Fruit fly (Drosophila melanogaster) whole organism, embryonic: ENCODE data around the gene Gs1l.

Experiments used
- Ada2b ChIP-seq: fragments of 200-800 bp; sonication (Bioruptor generic); IDR thresholded peaks from 2 replicates; pipeline ENCODE4 v1.3.6; 2022; ENCODE audit warnings: missing biosample characterization, missing genetic modification characterization
- Atf-2 ChIP-seq: fragments of 200-800 bp; sonication (Bioruptor generic); optimal IDR thresholded peaks from 2 replicates; lab custom pipeline; 2016; ENCODE audit warnings: missing biosample characterization, missing genetic modification characterization
- Bdp1 ChIP-seq: fragments of 200-800 bp; sonication (Bioruptor generic); optimal IDR thresholded peaks from 3 replicates; lab custom pipeline; 2016; ENCODE audit warnings: missing biosample characterization, missing genetic modification characterization
- CG1024 ChIP-seq: fragments of 200-800 bp; sonication (Bioruptor generic); IDR thresholded peaks from 2 replicates; pipeline ENCODE4 v1.3.6; 2022; ENCODE audit warnings: missing biosample characterization, missing genetic modification characterization
- CG11723 ChIP-seq: fragments of 200-800 bp; sonication (Bioruptor generic); optimal IDR thresholded peaks from 2 replicates; lab custom pipeline; 2017; ENCODE audit warnings: missing biosample characterization, mild to moderate bottlenecking, missing genetic modification characterization
- CG12071 ChIP-seq: fragments of 200-800 bp; sonication (Bioruptor generic); optimal IDR thresholded peaks from 3 replicates; lab custom pipeline; 2018; ENCODE audit warnings: missing biosample characterization, mild to moderate bottlenecking, missing genetic modification characterization
- CG13624 ChIP-seq: fragments of 200-800 bp; sonication (Bioruptor generic); optimal IDR thresholded peaks from 2 replicates; lab custom pipeline; 2016; ENCODE audit warnings: missing biosample characterization, missing genetic modification characterization
- CG14441 ChIP-seq: fragments of 200-800 bp; sonication (Bioruptor generic); IDR thresholded peaks from 2 replicates; pipeline ENCODE4 v1.3.6; 2022; ENCODE audit warnings: missing biosample characterization, missing genetic modification characterization
- CG15011 ChIP-seq: fragments of 200-800 bp; sonication (Bioruptor generic); optimal IDR thresholded peaks from 3 replicates; lab custom pipeline; 2018; ENCODE audit warnings: missing biosample characterization, mild to moderate bottlenecking, missing genetic modification characterization
- CG15269 ChIP-seq: fragments of 200-800 bp; sonication (Bioruptor generic); optimal IDR thresholded peaks from 2 replicates; lab custom pipeline; 2018; ENCODE audit warnings: missing biosample characterization, mild to moderate bottlenecking, missing genetic modification characterization, moderate library complexity
- CG2120 ChIP-seq: fragments of 200-800 bp; sonication (Bioruptor generic); optimal IDR thresholded peaks from 3 replicates; lab custom pipeline; 2016; ENCODE audit warnings: missing biosample characterization, missing genetic modification characterization
- CG32772 ChIP-seq: fragments of 200-800 bp; sonication (Bioruptor generic); IDR thresholded peaks from 2 replicates; pipeline ENCODE4 v1.3.6; 2022; ENCODE audit warnings: missing biosample characterization, missing genetic modification characterization
- CG42726 ChIP-seq: fragments of 200-800 bp; sonication (Bioruptor generic); IDR thresholded peaks from 2 replicates; pipeline ENCODE4 v1.3.6; 2022; ENCODE audit warnings: missing biosample characterization, missing genetic modification characterization; ENCODE audit not compliant: partially characterized antibody
- CG4617 ChIP-seq: fragments of 200-800 bp; sonication (Bioruptor generic); optimal IDR thresholded peaks from 3 replicates; lab custom pipeline; 2016; ENCODE audit warnings: missing biosample characterization, missing genetic modification characterization, borderline replicate concordance
- CG6654 ChIP-seq: fragments of 200-800 bp; sonication (Bioruptor generic); optimal IDR thresholded peaks from 2 replicates; lab custom pipeline; 2017; ENCODE audit warnings: missing biosample characterization, mild to moderate bottlenecking, missing genetic modification characterization
- CG7786 ChIP-seq: fragments of 200-800 bp; sonication (Bioruptor generic); optimal IDR thresholded peaks from 2 replicates; lab custom pipeline; 2016; ENCODE audit warnings: missing biosample characterization, missing genetic modification characterization
- CG9437 ChIP-seq: fragments of 200-800 bp; sonication (Bioruptor generic); optimal IDR thresholded peaks from 2 replicates; lab custom pipeline; 2018; ENCODE audit warnings: missing biosample characterization, mild to moderate bottlenecking, missing genetic modification characterization
- CG9817 ChIP-seq: fragments of 200-800 bp; sonication (Bioruptor generic); optimal IDR thresholded peaks from 2 replicates; lab custom pipeline; 2018; ENCODE audit warnings: missing biosample characterization, mild to moderate bottlenecking, missing genetic modification characterization, moderate library complexity
- CrebB ChIP-seq: fragments of 200-800 bp; sonication (Bioruptor generic); optimal IDR thresholded peaks from 3 replicates; lab custom pipeline; 2018; ENCODE audit warnings: missing biosample characterization, mild to moderate bottlenecking, missing genetic modification characterization
- Drgx ChIP-seq: fragments of 200-800 bp; sonication (Bioruptor generic); IDR thresholded peaks from 2 replicates; pipeline ENCODE4 v1.3.6; 2022; ENCODE audit warnings: missing biosample characterization, missing genetic modification characterization
- Hand ChIP-seq: fragments of 200-800 bp; sonication (Bioruptor generic); optimal IDR thresholded peaks from 2 replicates; lab custom pipeline; 2017; ENCODE audit warnings: mild to moderate bottlenecking, missing biosample characterization, missing genetic modification reagents, missing genetic modification characterization
- MESR4 ChIP-seq: fragments of 200-800 bp; sonication (Bioruptor generic); optimal IDR thresholded peaks from 2 replicates; lab custom pipeline; 2018; ENCODE audit warnings: missing biosample characterization, mild to moderate bottlenecking, missing genetic modification characterization, moderate library complexity
- Med ChIP-seq: fragments of 200-800 bp; sonication (Bioruptor generic); peaks from one replicate; lab custom pipeline; 2016; ENCODE audit warnings: missing biosample characterization, missing genetic modification characterization, mild to moderate bottlenecking, inconsistent platforms, moderate library complexity
- NC2α ChIP-seq: fragments of 200-800 bp; sonication (Bioruptor generic); optimal IDR thresholded peaks from 2 replicates; lab custom pipeline; 2016; ENCODE audit warnings: missing biosample characterization, missing genetic modification characterization
- Sry-β ChIP-seq: fragments of 200-800 bp; sonication (Bioruptor generic); optimal IDR thresholded peaks from 2 replicates; lab custom pipeline; 2018; ENCODE audit warnings: missing biosample characterization, mild to moderate bottlenecking, missing genetic modification characterization, moderate library complexity
- Sry-δ ChIP-seq: fragments of 200-800 bp; sonication (Bioruptor generic); optimal IDR thresholded peaks from 2 replicates; lab custom pipeline; 2016; ENCODE audit warnings: missing biosample characterization, missing genetic modification characterization
- al ChIP-seq: fragments of 200-800 bp; sonication (Bioruptor generic); IDR thresholded peaks from 2 replicates; pipeline ENCODE4 v1.3.6; 2022; ENCODE audit warnings: missing biosample characterization, missing genetic modification characterization
- dmrt99B ChIP-seq: fragments of 200-800 bp; sonication (Bioruptor generic); optimal IDR thresholded peaks from 2 replicates; lab custom pipeline; 2018; ENCODE audit warnings: missing biosample characterization, mild to moderate bottlenecking, missing genetic modification characterization, moderate library complexity
- gcm2 ChIP-seq: fragments of 200-800 bp; sonication (Bioruptor generic); optimal IDR thresholded peaks from 2 replicates; lab custom pipeline; 2016; ENCODE audit warnings: missing biosample characterization, missing genetic modification characterization
- grn ChIP-seq: fragments of 200-800 bp; sonication (Bioruptor generic); optimal IDR thresholded peaks from 3 replicates; lab custom pipeline; 2017; ENCODE audit warnings: missing biosample characterization, missing genetic modification characterization
- gsb-n ChIP-seq: fragments of 200-800 bp; sonication (Bioruptor generic); optimal IDR thresholded peaks from 3 replicates; lab custom pipeline; 2018; ENCODE audit warnings: missing biosample characterization, mild to moderate bottlenecking, missing genetic modification characterization
- gt ChIP-seq: fragments of 200-800 bp; sonication (Bioruptor generic); IDR thresholded peaks from 2 replicates; pipeline ENCODE4 v1.3.6; 2022; ENCODE audit warnings: missing biosample characterization, missing genetic modification characterization
- her ChIP-seq: fragments of 200-800 bp; sonication (Bioruptor generic); optimal IDR thresholded peaks from 2 replicates; lab custom pipeline; 2016; ENCODE audit warnings: missing biosample characterization, missing genetic modification characterization
- insv ChIP-seq, 2 experiments: fragments of 200-800 bp; sonication (Bioruptor generic); optimal IDR thresholded peaks; 3 replicates each; lab custom pipeline; 2016 to 2018; ENCODE audit warnings: missing biosample characterization in 2 of 2, missing genetic modification characterization in 2 of 2
- lov ChIP-seq, 2 experiments: fragments of 200-800 bp in 1 of 2; fragments of >200 bp in 1 of 2; sonication (Bioruptor generic) in 1 of 2; IDR thresholded peaks in 1 of 2; optimal IDR thresholded peaks in 1 of 2; 2 replicates in 1 of 2; 3 replicates in 1 of 2; pipeline versions ENCODE4 v1.3.6 to Lab custom; 2017 to 2022; ENCODE audit warnings: missing biosample characterization in 1 of 2, missing genetic modification characterization in 1 of 2
- mirr ChIP-seq: fragments of 200-800 bp; sonication (Bioruptor generic); optimal IDR thresholded peaks from 3 replicates; lab custom pipeline; 2018; ENCODE audit warnings: missing biosample characterization, mild to moderate bottlenecking, missing genetic modification characterization
- nau ChIP-seq: fragments of 200-800 bp; sonication (Bioruptor generic); optimal IDR thresholded peaks from 3 replicates; lab custom pipeline; 2017; ENCODE audit warnings: missing biosample characterization, mild to moderate bottlenecking, missing genetic modification characterization, missing genetic modification reagents
- nerfin-1 ChIP-seq: fragments of 200-800 bp; sonication (Bioruptor generic); optimal IDR thresholded peaks from 3 replicates; lab custom pipeline; 2019; ENCODE audit warnings: missing biosample characterization, mild to moderate bottlenecking, missing genetic modification characterization, moderate library complexity
- org-1 ChIP-seq: fragments of 200-800 bp; sonication (Bioruptor generic); optimal IDR thresholded peaks from 2 replicates; lab custom pipeline; 2017; ENCODE audit warnings: missing biosample characterization, missing genetic modification characterization
- pan ChIP-seq, 4 experiments: fragments of >200 bp in 3 of 4; fragments of 200-800 bp in 1 of 4; sonication (Bioruptor generic) in 1 of 4; optimal IDR thresholded peaks in 3 of 4; IDR thresholded peaks in 1 of 4; 2 replicates each; pipeline versions ENCODE4 v1.3.6 to Lab custom; 2017 to 2022; ENCODE audit warnings: missing biosample characterization in 2 of 4, missing genetic modification characterization in 2 of 4, mixed read lengths in 1 of 4
- peb ChIP-seq: fragments of 200-800 bp; sonication (Bioruptor generic); IDR thresholded peaks from 2 replicates; pipeline ENCODE4 v1.3.6; 2022; ENCODE audit warnings: missing biosample characterization, missing genetic modification characterization
- pita ChIP-seq: fragments of 200-800 bp; sonication (Bioruptor generic); optimal IDR thresholded peaks from 2 replicates; lab custom pipeline; 2017; ENCODE audit warnings: missing biosample characterization, mild to moderate bottlenecking, missing genetic modification characterization
- rib ChIP-seq: fragments of 200-800 bp; sonication (Bioruptor generic); IDR thresholded peaks from 2 replicates; pipeline ENCODE4 v1.3.6; 2022; ENCODE audit warnings: missing biosample characterization, missing genetic modification characterization
- sd ChIP-seq: fragments of 200-800 bp; sonication (Bioruptor generic); optimal IDR thresholded peaks from 3 replicates; lab custom pipeline; 2018; ENCODE audit warnings: missing biosample characterization, mild to moderate bottlenecking, missing genetic modification characterization, moderate library complexity
- sisA ChIP-seq: fragments of 200-800 bp; sonication (Bioruptor generic); IDR thresholded peaks from 2 replicates; pipeline ENCODE4 v1.3.6; 2022; ENCODE audit warnings: missing biosample characterization, missing genetic modification characterization
- slou ChIP-seq: fragments of 200-800 bp; sonication (Bioruptor generic); optimal IDR thresholded peaks from 3 replicates; lab custom pipeline; 2016; ENCODE audit warnings: missing biosample characterization, missing genetic modification characterization
- unpg ChIP-seq: fragments of 200-800 bp; sonication (Bioruptor generic); optimal IDR thresholded peaks from 3 replicates; lab custom pipeline; 2018; ENCODE audit warnings: missing biosample characterization, mild to moderate bottlenecking, missing genetic modification characterization, moderate library complexity
- vfl ChIP-seq: fragments of 200-800 bp; sonication (Bioruptor generic); optimal IDR thresholded peaks from 2 replicates; lab custom pipeline; 2016; ENCODE audit warnings: missing biosample characterization, missing genetic modification characterization
- yki ChIP-seq: fragments of >200 bp; optimal IDR thresholded peaks from 3 replicates; lab custom pipeline; 2018
- z ChIP-seq: fragments of 200-800 bp; sonication (Bioruptor generic); IDR thresholded peaks from 3 replicates; pipeline ENCODE4 v1.3.6; 2022; ENCODE audit warnings: missing biosample characterization, missing genetic modification characterization
- zen2 ChIP-seq: fragments of 200-800 bp; sonication (Bioruptor generic); IDR thresholded peaks from 3 replicates; pipeline ENCODE4 v1.3.6; 2022; ENCODE audit warnings: missing biosample characterization, missing genetic modification characterization; ENCODE audit not compliant: partially characterized antibody

The Gs1l gene

DNA sequence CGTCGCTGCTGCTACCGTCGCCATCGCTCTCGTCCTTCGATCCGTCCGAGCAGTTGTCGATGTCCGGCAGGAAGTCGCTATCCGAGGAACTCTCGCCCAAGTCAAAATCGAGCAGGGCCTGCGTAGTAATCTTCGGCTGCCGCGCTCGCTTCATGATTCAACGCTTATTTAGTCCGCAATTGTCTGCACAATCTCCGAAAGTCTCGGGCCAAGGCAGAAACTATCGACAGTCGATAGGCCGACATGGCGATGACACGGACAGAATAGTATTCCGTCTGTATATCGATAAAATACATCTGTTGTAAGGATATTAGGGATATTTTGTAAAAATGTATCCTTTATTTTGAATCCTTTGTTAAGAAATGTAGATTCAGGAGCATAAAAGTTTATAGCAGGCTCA, 3.8 kb downstream of the Gs1l start, which contains the start of gene CG15439:
Gene CG15439 (minus strand): TSS at position 241 of the 400 bp plus-strand sequence.
- TF ChIP-seq CG2120 (GFP tag; lab: Kevin White, UChicago), result no peak
- no peak for TF ChIP-seq yki (lab: Kevin White, UChicago)
- no peak for TF ChIP-seq Med (GFP tag; lab: Kevin White, UChicago)
- no peak for TF ChIP-seq z
- TF ChIP-seq CG9817, result no peak
- TF ChIP-seq CG1024 (GFP tag; lab: Robert Waterston, UW), result no peak
- TF ChIP-seq Atf-2 (GFP tag; lab: Kevin White, UChicago), result no peak
- no peak for TF ChIP-seq dmrt99B (tag; lab: Kevin White, UChicago)
- TF ChIP-seq grn (GFP tag; lab: Kevin White, UChicago), result no peak
- TF ChIP-seq mirr (GFP tag; lab: Kevin White, UChicago), result no peak
- TF ChIP-seq lov (optimal IDR thresholded peaks at IDR 0.05; lab: Kevin White, UChicago), result no peak
- no peak for TF ChIP-seq lov (GFP tag; IDR thresholded peaks at IDR 0.05; lab: Robert Waterston, UW)
- no peak for TF ChIP-seq CG15011 (GFP tag; lab: Kevin White, UChicago)
- TF ChIP-seq org-1 (GFP tag; lab: Kevin White, UChicago), result no peak
- TF ChIP-seq CG11723 (GFP tag; lab: Kevin White, UChicago), result no peak
- TF ChIP-seq NC2α (GFP tag; lab: Kevin White, UChicago), result no peak
- TF ChIP-seq pan (optimal IDR thresholded peaks at IDR 0.05; lab: Kevin White, UChicago), result no peak
- no peak for TF ChIP-seq pan (GFP tag; optimal IDR thresholded peaks at IDR 0.05 in 1 of 2, IDR thresholded peaks at IDR 0.05 in 1 of 2)
- no peak for TF ChIP-seq Sry-β
- TF ChIP-seq Hand (GFP tag; lab: Kevin White, UChicago), result no peak
- no peak for TF ChIP-seq CrebB
- TF ChIP-seq CG32772 (GFP tag; lab: Robert Waterston, UW), result no peak
- TF ChIP-seq CG6654 (GFP tag; lab: Kevin White, UChicago), result no peak
- TF ChIP-seq CG14441 (GFP tag; lab: Robert Waterston, UW), result no peak
- peak; percentile 89 for TF ChIP-seq MESR4 (GFP tag; lab: Kevin White, UChicago)
- no peak for TF ChIP-seq unpg
- TF ChIP-seq insv (GFP tag; optimal IDR thresholded peaks at IDR 0.05; lab: Kevin White, UChicago), result no peak
- TF ChIP-seq peb, result no peak
- no peak for TF ChIP-seq CG9437
- no peak for TF ChIP-seq gsb-n (tag; lab: Kevin White, UChicago)
- TF ChIP-seq nerfin-1, result no peak
- no peak for TF ChIP-seq sd (tag; lab: Kevin White, UChicago)
- no peak for TF ChIP-seq rib (GFP tag; lab: Robert Waterston, UW)
- TF ChIP-seq sisA, result no peak
- TF ChIP-seq Drgx (GFP tag; lab: Robert Waterston, UW), result no peak
- TF ChIP-seq zen2, result peak; percentile 75
- TF ChIP-seq nau (GFP tag; lab: Kevin White, UChicago), result no peak
- TF ChIP-seq CG4617 (GFP tag; lab: Kevin White, UChicago), result peak; percentile 55
- TF ChIP-seq al (GFP tag; lab: Robert Waterston, UW), result no peak
- no peak for TF ChIP-seq Bdp1 (GFP tag; lab: Kevin White, UChicago)
- TF ChIP-seq CG42726, result no peak
- TF ChIP-seq slou, result no peak
- no peak for TF ChIP-seq CG7786 (GFP tag; lab: Kevin White, UChicago)
- no peak for TF ChIP-seq CG12071
- no peak for TF ChIP-seq CG13624 (GFP tag; lab: Kevin White, UChicago)
- no peak for TF ChIP-seq CG15269 (tag; lab: Kevin White, UChicago)
- TF ChIP-seq gt (GFP tag; lab: Robert Waterston, UW), result no peak
- TF ChIP-seq vfl (GFP tag; lab: Kevin White, UChicago), result no peak
- TF ChIP-seq gcm2 (GFP tag; lab: Kevin White, UChicago), result no peak
- TF ChIP-seq Ada2b, result no peak
- TF ChIP-seq her (GFP tag; lab: Kevin White, UChicago), result no peak
- no peak for TF ChIP-seq pita (GFP tag; lab: Kevin White, UChicago)
- peak; percentile 43 for TF ChIP-seq Sry-δ (GFP tag; lab: Kevin White, UChicago)
